Fruit fly (Drosophila melanogaster): ENCODE results near the gene CG4461.

CG4461 gene

dm6 chr3L:9399013-9399750 is 24.0 kb downstream of the CG4461 start, which contains the start of gene CG4080 (continued):
- TF ChIP-seq CG3919 (GFP tag; optimal IDR thresholded peaks at IDR 0.05) (no peak), CG6276 (GFP tag; optimal IDR thresholded peaks at IDR 0.05) (no peak), Smox (GFP tag; optimal IDR thresholded peaks at IDR 0.05) (no peak), cyc (GFP tag; optimal IDR thresholded peaks at IDR 0.05) (peak; percentile 31), salr (GFP tag; optimal IDR thresholded peaks at IDR 0.05) (no peak), CG10631 (GFP tag; optimal IDR thresholded peaks at IDR 0.05) (no peak), Met (GFP tag; optimal IDR thresholded peaks at IDR 0.05) (peak; percentile 64), Eip75B (GFP tag; optimal IDR thresholded peaks at IDR 0.05) (peak; percentile 7), CG1621 (tag; optimal IDR thresholded peaks at IDR 0.05) (peak; percentile 30), Hr39 (GFP tag; optimal IDR thresholded peaks at IDR 0.05) (no peak), CG6854 (GFP tag; optimal IDR thresholded peaks at IDR 0.05) (peak; percentile 9), Lpt (GFP tag; optimal IDR thresholded peaks at IDR 0.05) (no peak), CG8632 (GFP tag; optimal IDR thresholded peaks at IDR 0.05) (peak; percentile 26), Gug (GFP tag; IDR thresholded peaks at IDR 0.05) (no peak), CG3032 (tag; optimal IDR thresholded peaks at IDR 0.05) (no peak)

- TF ChIP-seq Hr38 (GFP tag; optimal IDR thresholded peaks at IDR 0.05) (no peak), CG8119 (GFP tag; IDR thresholded peaks at IDR 0.05) (no peak), CG1621 (tag; optimal IDR thresholded peaks at IDR 0.05) (peak; percentile 55), lz (GFP tag; optimal IDR thresholded peaks at IDR 0.05) (no peak), Sox14 (GFP tag; optimal IDR thresholded peaks at IDR 0.05) (peak; percentile 13), salr (GFP tag; optimal IDR thresholded peaks at IDR 0.05) (no peak)
Measured at dm6 chr3L:9399855-9400254, 24.6 kb downstream of the CG4461 start.

dm6 chr3L:9400697-9401353 is 25.6 kb downstream of the CG4461 start:
- TF ChIP-seq CG6163 (GFP tag; IDR thresholded peaks at IDR 0.05) (0 out of 3 replicates have a peak, but pooled peaks have one; percentile 24), CG15336 (GFP tag; IDR thresholded peaks at IDR 0.05) (peak; percentile 43; the same call in 1 of the 2 replicates), CG34406 (GFP tag; optimal IDR thresholded peaks at IDR 0.05) (no peak), CG1621 (tag; optimal IDR thresholded peaks at IDR 0.05) (peak; percentile 58)

- TF ChIP-seq ss (GFP tag; optimal IDR thresholded peaks at IDR 0.05) (peak; percentile 44 to 72), CG6854 (GFP tag; optimal IDR thresholded peaks at IDR 0.05) (no peak), CG8119 (GFP tag; IDR thresholded peaks at IDR 0.05) (no peak), fkh (GFP tag; optimal IDR thresholded peaks at IDR 0.05) (peak; percentile 1), spab (GFP tag; optimal IDR thresholded peaks at IDR 0.05) (no peak), CG9139 (GFP tag; optimal IDR thresholded peaks at IDR 0.05) (peak; percentile 13), CG11902 (GFP tag; optimal IDR thresholded peaks at IDR 0.05) (no peak), CG8319 (GFP tag; optimal IDR thresholded peaks at IDR 0.05) (no peak), CG15336 (GFP tag; IDR thresholded peaks at IDR 0.05) (no peak), Ets21C (GFP tag; optimal IDR thresholded peaks at IDR 0.05) (no peak), CG1621 (tag; optimal IDR thresholded peaks at IDR 0.05) (peak; percentile 30), Lpt (GFP tag; optimal IDR thresholded peaks at IDR 0.05) (no peak), CG6163 (GFP tag; IDR thresholded peaks at IDR 0.05) (peak; percentile 56; the same call in 2 of the 3 replicates), Hr4 (GFP tag; optimal IDR thresholded peaks at IDR 0.05) (no peak), CG16779 (tag; optimal IDR thresholded peaks at IDR 0.05) (peak; percentile 15), esn (GFP tag; optimal IDR thresholded peaks at IDR 0.05) (no peak), CG32006 (GFP tag; optimal IDR thresholded peaks at IDR 0.05) (no peak), CG10669 (GFP tag; optimal IDR thresholded peaks at IDR 0.05) (no peak), vri (GFP tag; optimal IDR thresholded peaks at IDR 0.05) (peak; percentile 67), cyc (GFP tag; optimal IDR thresholded peaks at IDR 0.05) (no peak), CG10631 (GFP tag; optimal IDR thresholded peaks at IDR 0.05) (no peak)
Measured at dm6 chr3L:9401354-9402156, 26.3 kb downstream of the CG4461 start.
